Fruit fly (Drosophila melanogaster) whole organism, embryonic: ENCODE results near the gene Patr-1.

Experiments
- Asciz ChIP-seq: fragments of 200-800 bp; sonication (Bioruptor generic); optimal IDR thresholded peaks from 2 replicates; lab custom pipeline; 2017; ENCODE audit warnings: missing biosample characterization, mild to moderate bottlenecking, missing genetic modification characterization, missing genetic modification reagents
- CG10209 ChIP-seq: fragments of 200-800 bp; sonication (Bioruptor generic); optimal IDR thresholded peaks from 3 replicates; lab custom pipeline; 2017; ENCODE audit warnings: missing biosample characterization, mild to moderate bottlenecking, missing genetic modification characterization, missing genetic modification reagents
- CG1024 ChIP-seq: fragments of 200-800 bp; sonication (Bioruptor generic); IDR thresholded peaks from 2 replicates; pipeline ENCODE4 v1.3.6; 2022; ENCODE audit warnings: missing biosample characterization, missing genetic modification characterization
- CG10321 ChIP-seq: fragments of 200-800 bp; sonication (Bioruptor generic); IDR thresholded peaks from 2 replicates; pipeline ENCODE4 v1.3.6; 2022; ENCODE audit warnings: missing biosample characterization, missing genetic modification characterization
- CG10366 ChIP-seq: fragments of 200-800 bp; sonication (Bioruptor generic); IDR thresholded peaks from 2 replicates; pipeline ENCODE4 v1.3.6; 2022; ENCODE audit warnings: missing biosample characterization, missing genetic modification characterization
- CG10979 ChIP-seq: fragments of 200-800 bp; sonication (Bioruptor generic); optimal IDR thresholded peaks from 2 replicates; lab custom pipeline; 2018; ENCODE audit warnings: missing biosample characterization, mild to moderate bottlenecking, missing genetic modification characterization, moderate library complexity
- CG11504 ChIP-seq: fragments of 200-800 bp; sonication (Bioruptor generic); optimal IDR thresholded peaks from 3 replicates; lab custom pipeline; 2019; ENCODE audit warnings: missing biosample characterization, mild to moderate bottlenecking, missing genetic modification characterization, moderate library complexity
- CG12071 ChIP-seq: fragments of 200-800 bp; sonication (Bioruptor generic); optimal IDR thresholded peaks from 3 replicates; lab custom pipeline; 2018; ENCODE audit warnings: missing biosample characterization, mild to moderate bottlenecking, missing genetic modification characterization
- CG12659 ChIP-seq: fragments of 200-800 bp; sonication (Bioruptor generic); optimal IDR thresholded peaks from 3 replicates; lab custom pipeline; 2017; ENCODE audit warnings: mild to moderate bottlenecking, missing biosample characterization, missing genetic modification reagents, missing genetic modification characterization
- CG15514 ChIP-seq: fragments of 200-800 bp; sonication (Bioruptor generic); optimal IDR thresholded peaks from 3 replicates; lab custom pipeline; 2017; ENCODE audit warnings: missing biosample characterization, missing genetic modification characterization, mild to moderate bottlenecking, moderate library complexity, missing genetic modification reagents
- CG15696 ChIP-seq: fragments of 200-800 bp; sonication (Bioruptor generic); optimal IDR thresholded peaks from 2 replicates; lab custom pipeline; 2019; ENCODE audit warnings: missing biosample characterization, mild to moderate bottlenecking, missing genetic modification characterization, moderate library complexity
- CG17802 ChIP-seq: fragments of 200-800 bp; sonication (Bioruptor generic); optimal IDR thresholded peaks from 2 replicates; lab custom pipeline; 2018; ENCODE audit warnings: missing biosample characterization, mild to moderate bottlenecking, missing genetic modification characterization, moderate library complexity
- CG18619 ChIP-seq: fragments of 200-800 bp; sonication (Bioruptor generic); optimal IDR thresholded peaks from 3 replicates; lab custom pipeline; 2017; ENCODE audit warnings: missing biosample characterization, mild to moderate bottlenecking, missing genetic modification characterization
- CG30403 ChIP-seq: fragments of 200-800 bp; sonication (Bioruptor generic); optimal IDR thresholded peaks from 3 replicates; lab custom pipeline; 2016; ENCODE audit warnings: missing biosample characterization, missing genetic modification characterization
- CG31441 ChIP-seq: fragments of 200-800 bp; sonication (Bioruptor generic); IDR thresholded peaks from 2 replicates; pipeline ENCODE4 v1.3.6; 2022; ENCODE audit warnings: missing biosample characterization, missing genetic modification characterization
- CG3407 ChIP-seq: fragments of 200-800 bp; sonication (Bioruptor generic); optimal IDR thresholded peaks from 2 replicates; lab custom pipeline; 2018; ENCODE audit warnings: missing biosample characterization, mild to moderate bottlenecking, missing genetic modification characterization
- CG34422 ChIP-seq: fragments of 200-800 bp; sonication (Bioruptor generic); IDR thresholded peaks from 3 replicates; pipeline ENCODE4 v1.3.6; 2022; ENCODE audit warnings: missing biosample characterization, missing genetic modification characterization
- CG5953 ChIP-seq: fragments of 200-800 bp; sonication (Bioruptor generic); IDR thresholded peaks from 2 replicates; pipeline ENCODE4 v1.3.6; 2022; ENCODE audit warnings: missing biosample characterization, missing genetic modification characterization
- CG6765 ChIP-seq: fragments of 200-800 bp; sonication (Bioruptor generic); optimal IDR thresholded peaks from 3 replicates; lab custom pipeline; 2017; ENCODE audit warnings: missing biosample characterization, mild to moderate bottlenecking, missing genetic modification characterization
- CG7271 ChIP-seq: fragments of 200-800 bp; sonication (Bioruptor generic); optimal IDR thresholded peaks from 2 replicates; lab custom pipeline; 2018; ENCODE audit warnings: missing biosample characterization, mild to moderate bottlenecking, missing genetic modification characterization, moderate library complexity
- CG8765 ChIP-seq: fragments of 200-800 bp; sonication (Bioruptor generic); IDR thresholded peaks from 2 replicates; pipeline ENCODE4 v1.3.6; 2022; ENCODE audit warnings: missing biosample characterization, missing genetic modification characterization
- D ChIP-seq, 2 experiments: fragments of 200-800 bp in 1 of 2; fragments of >200 bp in 1 of 2; sonication (Bioruptor generic) in 1 of 2; optimal IDR thresholded peaks; 2 replicates in 1 of 2; 3 replicates in 1 of 2; lab custom pipeline; 2017; ENCODE audit warnings: mild to moderate bottlenecking in 1 of 2, missing biosample characterization in 1 of 2, missing genetic modification characterization in 1 of 2, missing genetic modification reagents in 1 of 2
- Dad ChIP-seq: fragments of 200-800 bp; sonication (Bioruptor generic); optimal IDR thresholded peaks from 3 replicates; lab custom pipeline; 2016; ENCODE audit warnings: missing biosample characterization, missing genetic modification characterization
- Fer2 ChIP-seq: fragments of 200-800 bp; sonication (Bioruptor generic); optimal IDR thresholded peaks from 2 replicates; lab custom pipeline; 2018; ENCODE audit warnings: missing biosample characterization, mild to moderate bottlenecking, missing genetic modification characterization, moderate library complexity
- HLH54F ChIP-seq: fragments of 200-800 bp; sonication (Bioruptor generic); optimal IDR thresholded peaks from 3 replicates; lab custom pipeline; 2016; ENCODE audit warnings: missing biosample characterization, missing genetic modification characterization
- Kr ChIP-seq: fragments of 200-800 bp; sonication (Bioruptor generic); optimal IDR thresholded peaks from 2 replicates; lab custom pipeline; 2017; ENCODE audit warnings: missing biosample characterization, mild to moderate bottlenecking, missing genetic modification characterization
- Neu2 ChIP-seq: fragments of 200-800 bp; sonication (Bioruptor generic); optimal IDR thresholded peaks from 3 replicates; lab custom pipeline; 2016; ENCODE audit warnings: missing biosample characterization, missing genetic modification characterization, borderline replicate concordance
- Sox100B ChIP-seq: fragments of 200-800 bp; sonication (Bioruptor generic); optimal IDR thresholded peaks from 3 replicates; lab custom pipeline; 2018; ENCODE audit warnings: missing biosample characterization, mild to moderate bottlenecking, missing genetic modification characterization
- al ChIP-seq: fragments of 200-800 bp; sonication (Bioruptor generic); IDR thresholded peaks from 2 replicates; pipeline ENCODE4 v1.3.6; 2022; ENCODE audit warnings: missing biosample characterization, missing genetic modification characterization
- ap ChIP-seq: fragments of 200-800 bp; sonication (Bioruptor generic); IDR thresholded peaks from 2 replicates; pipeline ENCODE4 v1.3.6; 2022; ENCODE audit warnings: missing biosample characterization, missing genetic modification characterization
- ash1 ChIP-seq: fragments of 200-800 bp; sonication (Bioruptor generic); optimal IDR thresholded peaks from 2 replicates; lab custom pipeline; 2018; ENCODE audit warnings: missing biosample characterization, mild to moderate bottlenecking, missing genetic modification characterization
- bcd ChIP-seq: fragments of 200-800 bp; sonication (Bioruptor generic); optimal IDR thresholded peaks from 2 replicates; lab custom pipeline; 2017; ENCODE audit warnings: missing biosample characterization, mild to moderate bottlenecking, missing genetic modification characterization
- bigmax ChIP-seq: fragments of 200-800 bp; sonication (Bioruptor generic); optimal IDR thresholded peaks from 2 replicates; lab custom pipeline; 2018; ENCODE audit warnings: missing biosample characterization, mild to moderate bottlenecking, missing genetic modification characterization
- caup ChIP-seq: fragments of 200-800 bp; sonication (Bioruptor generic); optimal IDR thresholded peaks from 3 replicates; lab custom pipeline; 2017; ENCODE audit warnings: missing biosample characterization, mild to moderate bottlenecking, missing genetic modification characterization, moderate library complexity; ENCODE audit not compliant: severe bottlenecking
- ci ChIP-seq: fragments of 200-800 bp; sonication (Bioruptor generic); IDR thresholded peaks from 3 replicates; pipeline ENCODE4 v1.3.6; 2022; ENCODE audit warnings: missing biosample characterization, missing genetic modification characterization
- croc ChIP-seq: fragments of 200-800 bp; sonication (Bioruptor generic); conservative IDR thresholded peaks from 3 replicates; pipeline ENCODE4 v1.3.6; 2022; ENCODE audit warnings: missing biosample characterization, missing genetic modification characterization
- ewg ChIP-seq: fragments of 200-800 bp; sonication (Bioruptor generic); optimal IDR thresholded peaks from 3 replicates; lab custom pipeline; 2017; ENCODE audit warnings: mild to moderate bottlenecking, missing biosample characterization, missing genetic modification reagents, missing genetic modification characterization
- eyg ChIP-seq: fragments of 200-800 bp; sonication (Bioruptor generic); optimal IDR thresholded peaks from 3 replicates; lab custom pipeline; 2016; ENCODE audit warnings: missing biosample characterization, missing genetic modification characterization
- fd64A ChIP-seq: fragments of 200-800 bp; sonication (Bioruptor generic); optimal IDR thresholded peaks from 3 replicates; lab custom pipeline; 2018; ENCODE audit warnings: missing biosample characterization, mild to moderate bottlenecking, missing genetic modification characterization
- gfzf ChIP-seq: fragments of 200-800 bp; sonication (Bioruptor generic); optimal IDR thresholded peaks from 2 replicates; lab custom pipeline; 2016; ENCODE audit warnings: missing biosample characterization, mild to moderate bottlenecking, missing genetic modification characterization, moderate library complexity
- gt ChIP-seq: fragments of 200-800 bp; sonication (Bioruptor generic); IDR thresholded peaks from 2 replicates; pipeline ENCODE4 v1.3.6; 2022; ENCODE audit warnings: missing biosample characterization, missing genetic modification characterization
- jumu ChIP-seq: fragments of 200-800 bp; sonication (Bioruptor generic); optimal IDR thresholded peaks from 3 replicates; lab custom pipeline; 2016; ENCODE audit warnings: missing biosample characterization, missing genetic modification characterization
- kah ChIP-seq: fragments of 200-800 bp; sonication (Bioruptor generic); optimal IDR thresholded peaks from 2 replicates; lab custom pipeline; 2018; ENCODE audit warnings: missing biosample characterization, mild to moderate bottlenecking, missing genetic modification characterization
- onecut ChIP-seq: fragments of 200-800 bp; sonication (Bioruptor generic); IDR thresholded peaks from 2 replicates; pipeline ENCODE4 v1.3.6; 2022; ENCODE audit warnings: missing biosample characterization, missing genetic modification characterization
- repo ChIP-seq: fragments of 200-800 bp; sonication (Bioruptor generic); optimal IDR thresholded peaks from 2 replicates; lab custom pipeline; 2016; ENCODE audit warnings: missing biosample characterization, missing genetic modification characterization
- scrt ChIP-seq: fragments of 200-800 bp; sonication (Bioruptor generic); optimal IDR thresholded peaks from 2 replicates; lab custom pipeline; 2018; ENCODE audit warnings: missing biosample characterization, mild to moderate bottlenecking, missing genetic modification characterization, moderate library complexity
- tap ChIP-seq: fragments of 200-800 bp; optimal IDR thresholded peaks from 3 replicates; lab custom pipeline; 2019; ENCODE audit warnings: missing biosample characterization, mild to moderate bottlenecking, missing genetic modification characterization, moderate library complexity
- tin ChIP-seq: fragments of 200-800 bp; sonication (Bioruptor generic); optimal IDR thresholded peaks from 3 replicates; lab custom pipeline; 2016; ENCODE audit warnings: missing biosample characterization, missing genetic modification characterization
- trh ChIP-seq: fragments of 200-800 bp; sonication (Bioruptor generic); optimal IDR thresholded peaks from 2 replicates; lab custom pipeline; 2016; ENCODE audit warnings: missing biosample characterization, missing genetic modification characterization

Patr-1 gene

dm6 chr3R:17020956-17021355, 22.4 kb upstream of the Patr-1 start, which contains the start of gene Adsl (continued):
- TF ChIP-seq ap (GFP tag; lab: Robert Waterston, UW), result no peak
- TF ChIP-seq kah (GFP tag; lab: Kevin White, UChicago), result peak; percentile 82
- 0 out of 3 replicates have a peak, but pooled peaks have one; percentile 20 for TF ChIP-seq croc (GFP tag; lab: Robert Waterston, UW)
- peak; percentile 72 for TF ChIP-seq fd64A (GFP tag; lab: Kevin White, UChicago)
- TF ChIP-seq eyg (GFP tag; lab: Kevin White, UChicago), result peak; percentile 3
- TF ChIP-seq CG10366, result no peak; the same call in 1 of the 2 replicates
- peak; percentile 96 for TF ChIP-seq CG15514 (GFP tag; lab: Kevin White, UChicago)
- TF ChIP-seq trh (GFP tag; lab: Kevin White, UChicago), result peak; percentile 3
- TF ChIP-seq CG12071 (GFP tag; lab: Kevin White, UChicago), result peak; percentile 67
- TF ChIP-seq ash1 (GFP tag; lab: Kevin White, UChicago), result peak; percentile 5
- peak; percentile 91 for TF ChIP-seq CG7271 (tag; lab: Kevin White, UChicago)
- TF ChIP-seq al (GFP tag; lab: Robert Waterston, UW), result no peak
- peak; percentile 33 for TF ChIP-seq Dad (GFP tag; lab: Kevin White, UChicago)
- peak; percentile 72 for TF ChIP-seq CG3407
- TF ChIP-seq jumu, result no peak
- 0 out of 2 replicates have a peak, but pooled peaks have one; percentile 36 for TF ChIP-seq CG5953 (GFP tag; lab: Robert Waterston, UW)
- TF ChIP-seq CG17802 (tag; lab: Kevin White, UChicago), result peak; percentile 46
- TF ChIP-seq HLH54F (GFP tag; lab: Kevin White, UChicago), result peak; percentile 2
- TF ChIP-seq CG6765 (GFP tag; lab: Kevin White, UChicago), result peak; percentile 78
- peak; percentile 43 for TF ChIP-seq CG1024 (GFP tag; lab: Robert Waterston, UW)
- peak; percentile 37; the same call in 1 of the 2 replicates for TF ChIP-seq CG10321 (GFP tag; lab: Robert Waterston, UW)
- TF ChIP-seq scrt (GFP tag; lab: Kevin White, UChicago), result peak; percentile 90
- TF ChIP-seq CG8765 (GFP tag; lab: Robert Waterston, UW), result no peak
- peak; percentile 74 for TF ChIP-seq CG18619 (GFP tag; lab: Kevin White, UChicago)
- peak; percentile 54 for TF ChIP-seq bigmax
- TF ChIP-seq tin (GFP tag; lab: Kevin White, UChicago), result peak; percentile 24
- peak; percentile 42; the same call in 1 of the 3 replicates for TF ChIP-seq CG34422 (GFP tag; lab: Robert Waterston, UW)
- peak; percentile 48 for TF ChIP-seq ewg (GFP tag; lab: Kevin White, UChicago)
- no peak for TF ChIP-seq D (optimal IDR thresholded peaks at IDR 0.05; lab: Kevin White, UChicago)
- TF ChIP-seq D (GFP tag; optimal IDR thresholded peaks at IDR 0.05; lab: Kevin White, UChicago), result peak; percentile 47
- TF ChIP-seq CG30403 (GFP tag; lab: Kevin White, UChicago), result peak; percentile 42
- TF ChIP-seq Fer2, result peak; percentile 56
- peak; percentile 78 for TF ChIP-seq gfzf
- TF ChIP-seq CG11504 (tag; lab: Kevin White, UChicago), result no peak
- TF ChIP-seq Neu2 (GFP tag; lab: Kevin White, UChicago), result no peak
- peak; percentile 82 for TF ChIP-seq Asciz
- peak; percentile 75 for TF ChIP-seq bcd (GFP tag; lab: Kevin White, UChicago)
- peak; percentile 84; the same call in 1 of the 2 replicates for TF ChIP-seq CG31441 (GFP tag; lab: Robert Waterston, UW)
- TF ChIP-seq gt (GFP tag; lab: Robert Waterston, UW), result no peak
- TF ChIP-seq CG12659 (GFP tag; lab: Kevin White, UChicago), result peak; percentile 72
- peak; percentile 61 for TF ChIP-seq onecut (GFP tag; lab: Robert Waterston, UW)
- TF ChIP-seq Sox100B (GFP tag; lab: Kevin White, UChicago), result peak; percentile 74
- peak; percentile 68 for TF ChIP-seq CG10209 (GFP tag; lab: Kevin White, UChicago)
- peak; percentile 73 for TF ChIP-seq CG10979 (tag; lab: Kevin White, UChicago)
- TF ChIP-seq repo (GFP tag; lab: Kevin White, UChicago), result peak; percentile 40
- TF ChIP-seq tap (tag; lab: Kevin White, UChicago), result peak; percentile 48
- TF ChIP-seq ci (GFP tag; lab: Robert Waterston, UW), result peak; percentile 91
- no peak for TF ChIP-seq Kr (GFP tag; lab: Kevin White, UChicago)
- peak; percentile 89 for TF ChIP-seq caup (GFP tag; lab: Kevin White, UChicago)
- TF ChIP-seq CG15696, result peak; percentile 3
